Worm (Caenorhabditis elegans): ENCODE measurements around the gene ZC132.3.
A peak's percentile ranks its signal among the peaks of the same experiment; 100 is the strongest.

The ZC132.3 gene

DNA sequence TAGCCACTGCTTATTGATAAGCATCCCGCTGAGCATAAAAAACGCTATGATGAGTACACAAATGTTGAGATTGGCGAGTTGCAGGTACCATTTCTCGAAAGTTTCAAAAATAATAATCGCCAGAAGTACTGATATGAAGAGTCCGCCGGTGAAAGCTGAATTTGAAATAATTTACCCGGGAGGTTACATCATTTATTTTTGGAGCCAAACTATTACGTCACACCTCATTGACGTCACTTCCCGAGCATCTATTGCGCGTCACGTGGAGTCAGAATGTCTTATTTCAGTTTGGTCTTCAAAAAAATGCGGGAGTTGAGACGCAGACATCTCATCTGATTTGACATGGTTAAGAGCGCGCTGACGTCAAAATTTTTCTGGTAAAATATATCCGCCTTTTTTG, 31.2 kb upstream of the ZC132.3 start:
- TF ChIP-seq flt-1 (GFP tag; IDR thresholded peaks at IDR 0.05) (no peak), T22C8.4 (GFP tag; IDR thresholded peaks at IDR 0.05) (no peak), cog-1 (tag; optimal IDR thresholded peaks at IDR 0.05) (no peak), klf-2 (GFP tag; conservative IDR thresholded peaks at IDR 0.05) (no peak), tab-1 (GFP tag; IDR thresholded peaks at IDR 0.05) (no peak), ref-1 (GFP tag; conservative IDR thresholded peaks at IDR 0.05) (no peak), ztf-29 (GFP tag; IDR thresholded peaks at IDR 0.05) (no peak), med-1 (GFP tag; optimal IDR thresholded peaks at IDR 0.05; ENCODE audit: insufficient read depth) (no peak)

DNA sequence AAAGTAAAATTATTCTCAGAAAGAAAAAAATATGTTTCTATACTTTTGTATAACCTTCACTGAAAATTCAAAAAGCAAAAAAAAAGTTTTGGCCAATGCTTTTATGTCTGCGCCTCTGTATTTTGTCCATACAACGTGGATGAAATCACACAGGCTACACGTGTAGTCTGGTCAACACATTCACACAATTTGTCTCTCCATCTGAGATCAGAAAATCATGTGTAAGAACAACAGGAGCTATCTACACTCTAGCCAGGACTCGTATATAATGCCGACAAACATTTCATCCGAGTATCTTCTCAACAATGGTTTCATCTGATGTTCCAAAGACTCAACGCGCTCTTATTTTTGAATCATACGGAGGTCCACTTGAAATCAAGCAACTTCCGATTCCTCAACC, 27.2 kb upstream of the ZC132.3 start, which contains the start of gene D2063.1:
Gene D2063.1, plus strand, starts transcription at position 281 of the 400 bp plus-strand sequence.
- TF ChIP-seq tab-1 (GFP tag; IDR thresholded peaks at IDR 0.05) = no peak
- no peak for TF ChIP-seq flt-1 (GFP tag; IDR thresholded peaks at IDR 0.05)
- no peak for TF ChIP-seq ztf-29 (GFP tag; IDR thresholded peaks at IDR 0.05)
- TF ChIP-seq ref-1 (GFP tag; conservative IDR thresholded peaks at IDR 0.05) = no peak
- TF ChIP-seq T22C8.4 (GFP tag; IDR thresholded peaks at IDR 0.05) = no peak
- no peak for TF ChIP-seq ztf-23 (GFP tag; IDR thresholded peaks at IDR 0.05)
- TF ChIP-seq med-1 (GFP tag; optimal IDR thresholded peaks at IDR 0.05; ENCODE audit: insufficient read depth) = no peak
- no peak for TF ChIP-seq klf-2 (GFP tag; conservative IDR thresholded peaks at IDR 0.05)
- no peak for TF ChIP-seq cog-1 (tag; optimal IDR thresholded peaks at IDR 0.05)

DNA sequence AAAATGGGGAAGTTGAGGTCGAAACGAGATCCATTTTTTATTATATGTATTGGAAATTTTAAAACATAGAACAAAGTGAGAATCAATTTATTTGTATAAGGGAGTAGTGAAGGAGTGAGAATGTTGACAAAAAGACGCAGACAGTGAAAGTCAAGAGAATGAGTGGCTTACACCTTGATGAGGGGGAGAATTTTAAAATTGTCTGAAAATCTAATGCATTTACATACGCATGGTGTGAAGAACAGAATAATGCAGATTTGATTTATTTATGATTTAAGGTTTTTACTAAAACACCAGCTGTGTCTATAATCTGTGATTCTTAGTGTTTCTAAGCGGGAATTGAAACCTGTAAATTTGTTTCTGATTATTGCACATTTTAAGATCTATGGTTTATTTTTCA, 25.8 kb upstream of the ZC132.3 start, which contains the start of gene nhr-125:
Gene nhr-125, minus strand, starts transcription at position 101 of the 400 bp plus-strand sequence.
- TF ChIP-seq T22C8.4 (GFP tag; IDR thresholded peaks at IDR 0.05) (no peak), med-1 (GFP tag; optimal IDR thresholded peaks at IDR 0.05; ENCODE audit: insufficient read depth) (no peak), klf-2 (GFP tag; conservative IDR thresholded peaks at IDR 0.05) (no peak), ref-1 (GFP tag; conservative IDR thresholded peaks at IDR 0.05) (no peak), flt-1 (GFP tag; IDR thresholded peaks at IDR 0.05) (no peak), ztf-29 (GFP tag; IDR thresholded peaks at IDR 0.05) (no peak), ztf-23 (GFP tag; IDR thresholded peaks at IDR 0.05) (no peak), tab-1 (GFP tag; IDR thresholded peaks at IDR 0.05) (no peak), cog-1 (tag; optimal IDR thresholded peaks at IDR 0.05) (no peak)

DNA sequence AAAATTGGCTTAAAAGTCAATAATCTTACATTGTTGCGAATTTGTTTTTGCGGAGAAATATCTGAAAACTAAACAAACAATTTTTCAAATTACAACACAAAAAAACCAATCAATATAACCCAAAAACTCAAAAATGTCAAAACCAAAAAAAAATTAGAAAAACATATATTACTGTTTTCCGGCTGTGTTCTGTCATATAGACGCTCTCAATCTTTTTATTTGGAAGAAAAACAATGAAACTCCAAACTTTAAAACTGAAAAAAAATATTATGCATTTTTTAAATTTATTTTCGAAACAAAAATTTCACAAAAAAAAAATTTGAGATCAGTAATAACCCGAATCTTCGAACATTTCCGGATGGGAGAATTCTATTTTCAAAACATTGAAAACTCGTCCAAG, 23.1 kb upstream of the ZC132.3 start, which contains the start of gene R02D1.2:
Gene R02D1.2, minus strand, starts transcription at position 101 of the 400 bp plus-strand sequence.
- no peak for TF ChIP-seq tab-1 (GFP tag; IDR thresholded peaks at IDR 0.05)

DNA sequence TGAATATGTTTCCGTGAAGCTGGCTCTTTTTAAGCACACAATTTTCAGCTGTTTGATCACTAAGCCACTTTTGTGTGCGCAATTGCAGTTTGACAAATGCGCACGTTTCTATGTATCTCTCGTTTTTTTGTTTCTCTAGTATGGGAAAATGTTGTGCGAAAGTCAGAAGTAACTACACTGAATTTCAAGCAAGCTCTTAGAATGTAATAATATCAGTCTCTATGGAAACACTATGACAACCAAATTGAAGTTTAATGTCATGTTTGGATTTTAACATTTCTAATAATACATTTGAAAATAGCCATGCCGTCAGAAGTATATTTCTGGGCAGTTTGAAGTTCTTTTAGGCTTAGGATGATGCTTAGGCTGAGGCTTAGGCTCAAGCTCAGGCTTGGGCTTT, 20.2 kb upstream of the ZC132.3 start, which contains the start of gene ZC132.9:
Gene ZC132.9, minus strand, starts transcription at position 101 of the 400 bp plus-strand sequence.
- TF ChIP-seq ztf-29 (GFP tag; IDR thresholded peaks at IDR 0.05) = no peak

DNA sequence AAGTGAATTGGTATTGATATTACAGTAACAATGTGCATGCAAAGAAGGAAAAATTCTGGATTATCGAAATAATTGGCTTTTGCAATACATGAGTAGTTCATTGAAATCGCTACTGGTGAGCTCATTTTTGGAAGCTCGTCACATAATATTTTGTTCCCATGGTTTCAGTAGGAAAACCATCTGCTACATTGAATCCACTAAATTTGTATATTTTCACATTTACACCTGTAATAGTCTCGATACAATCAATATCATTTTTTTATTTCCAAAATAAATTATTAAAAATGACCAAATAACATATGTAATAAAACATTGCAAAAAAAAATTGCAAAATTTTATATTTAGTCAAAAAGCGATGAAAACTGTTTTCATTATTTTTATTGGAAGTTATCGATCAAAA, 15.4 kb upstream of the ZC132.3 start, which contains the start of gene srh-192:
Gene srh-192, minus strand, starts transcription at position 101 of the 400 bp plus-strand sequence.
- TF ChIP-seq T22C8.4 (GFP tag; IDR thresholded peaks at IDR 0.05) = no peak
- no peak for TF ChIP-seq ztf-23 (GFP tag; IDR thresholded peaks at IDR 0.05)
- no peak for TF ChIP-seq cog-1 (tag; optimal IDR thresholded peaks at IDR 0.05)
- TF ChIP-seq ztf-29 (GFP tag; IDR thresholded peaks at IDR 0.05) = no peak
- no peak for TF ChIP-seq med-1 (GFP tag; optimal IDR thresholded peaks at IDR 0.05; ENCODE audit: insufficient read depth)
- TF ChIP-seq klf-2 (GFP tag; conservative IDR thresholded peaks at IDR 0.05) = no peak
- TF ChIP-seq flt-1 (GFP tag; IDR thresholded peaks at IDR 0.05) = no peak
- TF ChIP-seq tab-1 (GFP tag; IDR thresholded peaks at IDR 0.05) = no peak
- TF ChIP-seq ref-1 (GFP tag; conservative IDR thresholded peaks at IDR 0.05) = no peak

DNA sequence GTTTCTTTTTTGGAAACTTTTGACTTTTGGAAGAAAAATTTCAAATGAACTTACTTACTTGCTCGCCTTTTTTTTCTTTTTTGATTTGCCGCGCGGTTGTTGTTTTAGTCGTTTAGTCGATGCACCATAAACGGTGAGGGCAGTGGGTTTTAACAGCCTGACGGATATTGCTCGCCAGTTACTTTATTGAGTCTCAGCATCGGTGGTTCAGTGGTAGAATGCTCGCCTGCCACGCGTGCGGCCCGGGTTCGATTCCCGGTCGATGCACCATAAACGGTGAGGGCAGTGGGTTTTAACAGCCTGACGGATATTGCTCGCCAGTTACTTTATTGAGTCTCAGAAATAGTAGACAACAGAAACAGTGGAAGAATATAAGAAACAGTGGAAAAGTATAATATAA, 10.8 kb upstream of the ZC132.3 start:
- TF ChIP-seq flt-1 (GFP tag; IDR thresholded peaks at IDR 0.05) (peak; percentile 47; the same call in 1 of the 2 replicates), T22C8.4 (GFP tag; IDR thresholded peaks at IDR 0.05) (0 out of 2 replicates have a peak, but pooled peaks have one; percentile 26)

DNA sequence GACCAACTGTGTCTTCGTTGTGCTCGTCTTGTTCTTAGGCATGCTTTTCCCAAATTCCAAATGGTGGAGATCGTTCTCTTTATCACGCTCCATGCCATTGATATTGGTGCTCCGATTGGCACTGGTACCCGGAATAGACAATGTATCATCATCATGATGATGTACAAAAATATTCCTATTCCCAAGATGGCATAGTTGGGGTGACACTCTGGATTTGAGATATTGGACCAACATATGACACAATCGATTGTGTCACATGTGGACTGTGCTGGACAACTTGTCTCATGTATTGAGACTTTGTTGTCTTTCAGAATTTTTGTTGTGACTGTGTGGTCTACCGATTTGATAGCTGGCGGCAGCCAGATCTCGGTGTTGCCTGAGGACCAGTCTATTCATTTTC, 4.6 kb upstream of the ZC132.3 start:
- TF ChIP-seq ref-1 (GFP tag; conservative IDR thresholded peaks at IDR 0.05) (no peak), tab-1 (GFP tag; IDR thresholded peaks at IDR 0.05) (no peak), T22C8.4 (GFP tag; IDR thresholded peaks at IDR 0.05) (no peak), flt-1 (GFP tag; IDR thresholded peaks at IDR 0.05) (no peak), ztf-23 (GFP tag; IDR thresholded peaks at IDR 0.05) (no peak), cog-1 (tag; optimal IDR thresholded peaks at IDR 0.05) (no peak), med-1 (GFP tag; optimal IDR thresholded peaks at IDR 0.05; ENCODE audit: insufficient read depth) (no peak), klf-2 (GFP tag; conservative IDR thresholded peaks at IDR 0.05) (no peak), ztf-29 (GFP tag; IDR thresholded peaks at IDR 0.05) (no peak)

DNA sequence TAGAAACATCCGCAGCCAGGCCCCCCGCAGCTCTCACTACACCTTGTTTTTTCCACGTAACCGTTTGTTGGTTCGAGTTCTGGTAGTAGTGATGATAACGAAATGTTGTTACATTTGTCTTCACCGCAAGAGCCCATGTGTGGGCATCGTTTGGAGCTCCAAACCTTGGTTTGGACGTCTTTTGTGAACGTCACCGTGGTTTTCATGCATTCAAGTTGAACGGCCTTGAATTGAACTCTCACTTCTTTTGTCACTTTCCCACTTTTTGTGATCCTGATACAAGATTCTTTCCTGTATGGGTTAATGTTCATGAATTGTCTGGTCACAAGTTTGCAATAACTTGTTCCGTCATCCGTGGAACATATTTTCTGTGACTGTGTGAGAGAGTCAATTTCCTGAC, 4.2 kb upstream of the ZC132.3 start:
- TF ChIP-seq tab-1 (GFP tag; IDR thresholded peaks at IDR 0.05) = no peak
- TF ChIP-seq med-1 (GFP tag; optimal IDR thresholded peaks at IDR 0.05; ENCODE audit: insufficient read depth) = no peak
- TF ChIP-seq flt-1 (GFP tag; IDR thresholded peaks at IDR 0.05) = no peak
- TF ChIP-seq cog-1 (tag; optimal IDR thresholded peaks at IDR 0.05) = no peak
- TF ChIP-seq ref-1 (GFP tag; conservative IDR thresholded peaks at IDR 0.05) = no peak
- TF ChIP-seq ztf-29 (GFP tag; IDR thresholded peaks at IDR 0.05) = no peak
- no peak for TF ChIP-seq klf-2 (GFP tag; conservative IDR thresholded peaks at IDR 0.05)
- TF ChIP-seq ztf-23 (GFP tag; IDR thresholded peaks at IDR 0.05) = no peak
- no peak for TF ChIP-seq T22C8.4 (GFP tag; IDR thresholded peaks at IDR 0.05)

DNA sequence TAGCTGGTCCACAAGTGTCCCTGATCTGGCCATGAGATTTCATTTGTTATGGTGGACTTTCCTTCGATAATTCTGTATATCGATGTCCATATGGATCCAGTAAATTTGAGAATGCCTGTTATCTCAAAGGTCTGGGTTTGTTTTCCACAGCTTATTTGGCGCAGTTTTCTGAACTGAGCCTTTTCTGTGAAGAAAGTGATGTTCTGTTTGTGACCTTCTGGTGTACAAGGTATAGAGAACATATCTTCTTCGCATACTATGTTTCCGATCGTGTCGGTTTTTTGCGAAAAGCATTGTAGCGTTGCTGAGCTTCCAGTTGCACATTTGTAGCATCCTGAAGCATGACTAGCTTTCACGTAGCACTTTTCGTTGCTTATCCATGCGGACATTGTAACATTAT, 3.2 kb upstream of the ZC132.3 start:
- TF ChIP-seq ref-1 (GFP tag; conservative IDR thresholded peaks at IDR 0.05) = no peak
- no peak for TF ChIP-seq tab-1 (GFP tag; IDR thresholded peaks at IDR 0.05)
- TF ChIP-seq med-1 (GFP tag; optimal IDR thresholded peaks at IDR 0.05; ENCODE audit: insufficient read depth) = no peak
- no peak for TF ChIP-seq T22C8.4 (GFP tag; IDR thresholded peaks at IDR 0.05)
- no peak for TF ChIP-seq flt-1 (GFP tag; IDR thresholded peaks at IDR 0.05)
- TF ChIP-seq cog-1 (tag; optimal IDR thresholded peaks at IDR 0.05) = no peak
- no peak for TF ChIP-seq klf-2 (GFP tag; conservative IDR thresholded peaks at IDR 0.05)
- TF ChIP-seq ztf-23 (GFP tag; IDR thresholded peaks at IDR 0.05) = no peak
- no peak for TF ChIP-seq ztf-29 (GFP tag; IDR thresholded peaks at IDR 0.05)
